Fruit fly (Drosophila melanogaster) whole organism, larva: ENCODE data around the gene CG7546.

Experiments
- noc ChIP-seq: fragments of 200-800 bp; sonication (Bioruptor generic); optimal IDR thresholded peaks from 3 replicates; lab custom pipeline; 2019; ENCODE audit warnings: missing biosample characterization, mild to moderate bottlenecking, missing genetic modification characterization, moderate library complexity

The CG7546 gene

DNA sequence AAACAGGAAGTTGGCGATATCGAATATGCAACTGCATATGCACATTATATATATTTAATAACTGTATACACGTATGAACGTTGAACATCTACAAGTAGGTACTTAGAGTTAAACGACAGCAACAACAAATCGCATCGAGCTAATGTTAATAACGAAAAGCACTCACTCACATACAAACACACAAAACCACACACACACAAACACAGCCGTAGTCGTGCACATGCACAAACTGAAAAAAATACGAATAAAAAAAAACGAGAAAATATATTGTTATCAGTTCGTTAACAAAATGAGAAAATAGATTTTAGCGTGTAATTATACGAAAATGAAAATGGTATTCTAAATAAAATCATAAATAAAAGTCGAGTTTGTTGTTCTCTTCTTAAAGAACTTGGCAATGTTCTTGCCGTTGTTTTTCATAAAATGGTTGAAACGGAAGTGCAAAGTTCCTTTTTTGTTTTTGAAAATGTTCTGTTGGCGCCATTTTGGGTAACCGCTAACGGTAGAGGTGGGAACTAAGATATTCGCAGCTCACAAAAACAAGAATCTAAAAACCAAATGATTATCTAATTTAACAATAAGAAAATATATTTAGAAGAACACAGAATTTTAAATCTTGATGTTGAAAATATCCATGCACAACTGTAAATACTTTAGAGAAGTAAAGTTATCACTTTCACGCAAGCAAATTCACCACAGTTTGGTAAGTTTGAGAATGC lies 17.0 kb downstream of the CG7546 start:
- no peak for TF ChIP-seq noc (tag; lab: Kevin White, UChicago)

DNA sequence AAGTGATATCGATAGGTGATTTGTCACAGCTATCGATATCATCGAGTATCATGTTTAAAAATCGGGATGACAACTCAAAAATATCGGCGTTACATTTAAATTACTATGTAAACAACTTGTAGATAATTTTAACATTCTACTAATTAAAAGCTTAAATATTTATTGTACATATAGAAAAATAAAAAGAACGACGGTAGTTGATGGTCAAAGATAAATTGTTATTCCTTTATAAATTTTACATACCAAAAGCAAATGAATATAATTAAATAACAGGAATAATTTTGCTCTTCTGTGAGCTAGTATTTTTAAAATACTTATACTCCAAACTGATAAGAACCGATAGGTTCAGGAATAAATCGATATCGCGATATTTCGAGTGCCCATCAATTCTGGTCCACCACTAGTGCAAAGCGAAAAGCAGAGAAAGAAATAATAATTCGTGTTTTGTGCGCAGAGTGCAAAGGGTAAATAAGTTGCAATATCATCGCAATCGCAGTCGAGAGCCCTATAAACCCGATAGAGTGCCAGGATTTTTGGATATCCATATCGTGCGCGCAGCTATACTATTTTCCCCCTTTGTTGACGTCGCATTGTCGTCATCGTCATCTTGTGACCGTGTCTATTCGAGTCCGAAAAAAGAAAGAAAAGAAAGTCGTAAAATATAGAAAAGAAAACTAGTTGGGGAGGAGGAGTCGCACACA lies 17.7 kb downstream of the CG7546 start, which contains the start of gene lqf:
Gene lqf, plus strand, starts transcription at position 401 of the 701 bp plus-strand sequence.
- no peak for TF ChIP-seq noc (tag; lab: Kevin White, UChicago)

- TF ChIP-seq noc (tag; lab: Kevin White, UChicago) = peak; percentile 51
Observed at dm6 chr3L:7529081-7530021, 18.6 kb downstream of the CG7546 start.

dm6 chr3L:7530461-7531338 lies 19.9 kb downstream of the CG7546 start:
- TF ChIP-seq noc (tag; lab: Kevin White, UChicago) = no peak

- no peak for TF ChIP-seq noc (tag; lab: Kevin White, UChicago)
Observed at dm6 chr3L:7539736-7540135, 28.9 kb downstream of the CG7546 start, which contains the start of gene CG16998. Gene CG16998, minus strand, starts transcription at chr3L:7539836.

DNA sequence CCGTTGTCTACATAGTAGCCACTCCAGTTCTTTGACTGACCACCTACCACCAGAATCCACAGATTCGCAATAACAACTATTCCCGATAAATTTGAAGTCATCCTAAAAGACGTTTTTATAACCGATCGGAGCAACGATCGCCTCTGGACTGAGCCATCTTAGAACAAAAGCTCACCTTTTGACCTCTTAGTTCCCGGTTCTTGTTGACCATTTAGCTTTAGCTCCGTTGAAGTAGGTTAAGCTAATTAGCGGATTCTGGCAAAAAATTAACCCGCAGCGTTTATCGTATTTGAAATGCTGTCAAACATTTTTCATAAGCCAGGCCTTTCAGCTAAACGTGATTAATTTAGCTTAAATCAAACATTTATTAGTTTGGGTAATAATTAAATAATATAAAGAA lies 30.3 kb downstream of the CG7546 start, which contains the start of gene CG32374:
Gene CG32374, minus strand, starts transcription at position 101 of the 400 bp plus-strand sequence.
- TF ChIP-seq noc (tag; lab: Kevin White, UChicago) = no peak

DNA sequence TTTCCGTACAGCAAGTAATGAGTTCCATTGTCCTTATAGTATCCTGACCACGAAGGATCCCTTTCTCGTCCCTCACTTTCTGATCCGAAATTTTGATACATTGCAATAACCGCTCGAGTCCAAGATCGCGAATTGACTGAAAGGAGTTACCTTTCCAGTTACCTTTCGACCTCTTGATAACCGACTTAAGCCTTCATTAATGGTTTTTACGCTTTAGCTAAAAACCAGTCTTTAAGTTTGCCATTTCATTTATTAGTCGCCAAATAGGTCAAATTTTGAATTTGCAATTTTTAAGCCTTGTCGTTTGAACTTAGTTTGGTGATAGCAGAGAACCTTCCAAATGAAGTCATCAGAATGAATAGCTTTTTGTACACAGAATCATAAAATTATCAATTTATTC lies 31.6 kb downstream of the CG7546 start, which contains the start of gene CG32376:
Gene CG32376, minus strand, starts transcription at position 101 of the 400 bp plus-strand sequence.
- no peak for TF ChIP-seq noc (tag; lab: Kevin White, UChicago)

DNA sequence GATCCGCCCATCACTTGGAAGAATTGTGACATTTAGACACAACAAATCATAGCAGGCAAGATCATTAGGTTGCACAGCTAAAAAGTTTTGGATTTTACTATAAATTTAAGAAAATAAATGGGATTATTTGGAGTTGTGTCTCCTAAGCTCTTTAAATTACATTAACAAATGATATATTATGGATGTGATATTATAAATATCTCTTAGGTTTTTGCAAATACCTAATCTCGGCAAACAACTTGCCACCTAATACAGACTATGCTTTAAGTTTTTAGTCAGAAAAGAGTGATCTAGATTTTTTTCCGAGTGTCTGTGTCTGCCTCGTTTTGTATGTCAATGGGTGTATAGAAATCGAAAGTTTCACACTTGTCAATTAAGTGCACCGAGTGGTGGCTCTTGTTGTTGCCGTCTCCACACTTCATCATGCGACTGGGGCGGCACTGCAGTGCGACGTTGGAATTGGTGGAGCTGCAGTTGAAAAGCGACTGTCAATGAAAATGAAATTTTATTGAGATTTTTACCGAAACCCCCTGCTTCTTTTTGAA lies 33.9 kb downstream of the CG7546 start:
- TF ChIP-seq noc (tag; lab: Kevin White, UChicago) = no peak

DNA sequence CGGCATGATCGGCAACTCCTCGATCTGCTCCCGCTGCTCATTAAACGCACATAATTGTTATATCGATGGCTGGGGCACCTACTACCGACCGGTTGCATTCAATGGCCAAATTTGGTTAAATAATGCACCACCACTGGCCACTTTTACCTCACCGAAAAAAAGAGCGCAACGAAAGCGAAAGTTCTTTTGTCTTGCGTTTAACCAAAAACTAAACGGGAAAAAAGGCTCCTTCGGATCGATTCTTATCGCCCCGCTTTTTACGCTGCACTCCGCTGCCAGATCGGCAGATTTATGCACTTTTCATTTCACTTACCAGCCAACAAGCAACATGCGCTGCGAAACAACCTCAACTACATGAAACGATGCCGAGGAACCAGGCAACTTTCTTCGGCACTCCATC lies 34.8 kb downstream of the CG7546 start:
- TF ChIP-seq noc (tag; lab: Kevin White, UChicago) = no peak

DNA sequence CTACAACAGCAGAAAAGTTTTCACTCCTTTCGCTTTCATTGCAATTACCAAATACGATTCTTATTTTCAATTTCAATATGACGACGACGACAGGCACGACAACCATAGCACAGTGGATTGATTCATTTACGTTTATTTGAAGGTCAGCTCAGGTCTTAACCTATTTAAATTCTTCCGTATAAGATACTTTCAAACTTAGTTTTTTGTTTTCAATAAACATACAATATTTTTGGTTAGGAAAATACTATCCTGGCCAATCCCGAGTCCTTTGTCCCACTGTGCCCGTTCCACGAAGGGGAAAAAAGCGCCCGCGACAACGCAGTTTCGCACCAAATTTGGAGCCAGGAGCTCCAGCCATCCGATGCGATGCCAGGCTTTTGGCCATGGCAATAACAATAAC lies 39.4 kb downstream of the CG7546 start:
- TF ChIP-seq noc (tag; lab: Kevin White, UChicago) = no peak

- TF ChIP-seq noc (tag; lab: Kevin White, UChicago) = no peak
Observed at dm6 chr3L:7552446-7552845, 41.7 kb downstream of the CG7546 start.

DNA sequence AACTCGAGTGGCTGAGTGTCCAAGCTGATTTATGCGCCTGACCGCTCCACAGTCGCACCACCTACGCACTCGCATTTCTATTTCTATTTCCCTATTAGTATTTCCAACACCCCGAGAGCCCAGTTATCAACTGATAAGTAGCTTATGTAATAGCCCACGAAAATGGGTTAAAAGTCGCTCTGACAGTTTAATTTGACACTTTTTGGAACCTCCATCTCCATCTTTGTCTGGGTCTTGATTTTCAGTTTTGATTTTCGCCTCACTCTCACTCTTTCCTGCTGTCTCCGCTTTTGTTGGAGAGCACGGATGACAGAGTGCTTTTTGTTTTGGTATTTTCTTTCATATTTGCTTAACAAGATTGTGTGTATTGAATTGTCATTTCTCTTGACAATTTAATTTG lies 42.3 kb downstream of the CG7546 start:
- TF ChIP-seq noc (tag; lab: Kevin White, UChicago) = no peak

dm6 chr3L:7559937-7560336 lies 49.2 kb downstream of the CG7546 start, which contains the start of gene CG14837:
Gene CG14837, minus strand, starts transcription at chr3L:7560037.
- no peak for TF ChIP-seq noc (tag; lab: Kevin White, UChicago)

DNA sequence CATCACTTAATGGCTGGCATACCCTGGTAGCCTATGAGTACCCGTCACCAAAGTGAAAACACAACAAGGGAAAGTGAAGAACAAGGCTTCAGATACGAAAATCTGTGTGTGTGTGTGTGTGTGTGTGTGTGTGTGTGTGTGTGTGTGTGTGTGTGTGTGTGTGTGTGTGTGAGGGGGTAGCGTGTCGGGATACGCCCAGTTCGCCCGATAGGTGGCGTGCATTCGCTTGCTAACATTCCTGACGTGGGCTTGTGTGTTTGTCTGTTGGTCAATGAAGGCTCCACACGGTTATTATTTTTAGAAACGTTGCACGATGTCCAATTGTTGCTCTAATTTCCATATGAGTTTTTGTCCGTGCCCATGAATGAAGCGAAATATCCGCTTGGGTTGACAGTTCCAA lies 49.8 kb downstream of the CG7546 start:
- TF ChIP-seq noc (tag; lab: Kevin White, UChicago) = no peak
